Fruit fly (Drosophila melanogaster) whole organism, pupa: ENCODE measurements around the gene scpr-C.
A peak's percentile ranks its signal among the peaks of the same experiment; 100 is the strongest.

Experiments
- CG14655 ChIP-seq: fragments of 200-800 bp; sonication (Bioruptor generic); optimal IDR thresholded peaks from 3 replicates; lab custom pipeline; 2017; ENCODE audit warnings: mild to moderate bottlenecking, missing biosample characterization, missing genetic modification reagents, missing genetic modification characterization
- CG8159 ChIP-seq: fragments of 200-800 bp; sonication (Bioruptor generic); optimal IDR thresholded peaks from 3 replicates; lab custom pipeline; 2018; ENCODE audit warnings: missing biosample characterization, mild to moderate bottlenecking, missing genetic modification characterization, moderate library complexity
- CG8301 ChIP-seq: fragments of 200-800 bp; sonication (Bioruptor generic); optimal IDR thresholded peaks from 2 replicates; lab custom pipeline; 2018; ENCODE audit warnings: missing biosample characterization, mild to moderate bottlenecking, missing genetic modification characterization
- CG9948 ChIP-seq: fragments of 200-800 bp; sonication (Bioruptor generic); optimal IDR thresholded peaks from 2 replicates; lab custom pipeline; 2018; ENCODE audit warnings: missing biosample characterization, mild to moderate bottlenecking, missing genetic modification characterization, moderate library complexity
- EcR ChIP-seq: fragments of 200-800 bp; sonication (Bioruptor generic); optimal IDR thresholded peaks from 3 replicates; lab custom pipeline; 2019; ENCODE audit warnings: missing biosample characterization, missing genetic modification characterization, mild to moderate bottlenecking, moderate library complexity, missing genetic modification reagents
- Snoo ChIP-seq: fragments of 200-800 bp; sonication (Bioruptor generic); optimal IDR thresholded peaks from 3 replicates; lab custom pipeline; 2017; ENCODE audit warnings: missing biosample characterization, mild to moderate bottlenecking, missing genetic modification characterization, inconsistent platforms

DNA sequence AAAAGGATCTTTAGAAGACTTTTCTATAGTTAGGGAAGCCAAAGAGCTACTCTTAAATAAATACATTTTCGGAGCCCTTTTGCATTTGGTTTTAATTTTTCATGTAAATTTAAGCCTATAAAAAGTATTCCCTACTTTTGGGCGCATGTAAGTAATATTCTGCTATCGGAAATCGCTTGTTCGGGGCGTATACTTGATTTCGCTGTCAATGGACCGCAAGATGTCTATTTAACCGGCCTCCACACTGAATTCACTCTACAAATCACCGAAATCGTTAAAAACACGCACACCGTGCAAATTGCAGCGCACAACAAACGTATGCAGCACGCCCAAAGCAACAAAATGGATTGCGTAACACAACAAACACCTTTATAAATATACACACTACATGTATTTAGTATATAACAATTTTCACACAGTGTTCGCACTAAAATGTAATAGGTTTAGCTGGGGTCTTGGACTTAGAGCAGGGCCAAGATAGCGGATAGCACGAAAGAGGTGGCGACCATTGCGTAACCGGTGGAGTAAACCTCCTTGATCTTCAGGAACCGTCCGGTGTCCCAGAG, 16.5 kb upstream of the scpr-C start:
- TF ChIP-seq CG8301 (tag; lab: Kevin White, UChicago) (no peak), EcR (peak; percentile 42), CG8159 (tag; lab: Kevin White, UChicago) (no peak), Snoo (tag; lab: Kevin White, UChicago) (no peak), CG9948 (tag; lab: Kevin White, UChicago) (no peak), CG14655 (GFP tag; lab: Kevin White, UChicago) (no peak)
